Fruit fly (Drosophila melanogaster): ENCODE measurements around the gene ppk5.

DNA sequence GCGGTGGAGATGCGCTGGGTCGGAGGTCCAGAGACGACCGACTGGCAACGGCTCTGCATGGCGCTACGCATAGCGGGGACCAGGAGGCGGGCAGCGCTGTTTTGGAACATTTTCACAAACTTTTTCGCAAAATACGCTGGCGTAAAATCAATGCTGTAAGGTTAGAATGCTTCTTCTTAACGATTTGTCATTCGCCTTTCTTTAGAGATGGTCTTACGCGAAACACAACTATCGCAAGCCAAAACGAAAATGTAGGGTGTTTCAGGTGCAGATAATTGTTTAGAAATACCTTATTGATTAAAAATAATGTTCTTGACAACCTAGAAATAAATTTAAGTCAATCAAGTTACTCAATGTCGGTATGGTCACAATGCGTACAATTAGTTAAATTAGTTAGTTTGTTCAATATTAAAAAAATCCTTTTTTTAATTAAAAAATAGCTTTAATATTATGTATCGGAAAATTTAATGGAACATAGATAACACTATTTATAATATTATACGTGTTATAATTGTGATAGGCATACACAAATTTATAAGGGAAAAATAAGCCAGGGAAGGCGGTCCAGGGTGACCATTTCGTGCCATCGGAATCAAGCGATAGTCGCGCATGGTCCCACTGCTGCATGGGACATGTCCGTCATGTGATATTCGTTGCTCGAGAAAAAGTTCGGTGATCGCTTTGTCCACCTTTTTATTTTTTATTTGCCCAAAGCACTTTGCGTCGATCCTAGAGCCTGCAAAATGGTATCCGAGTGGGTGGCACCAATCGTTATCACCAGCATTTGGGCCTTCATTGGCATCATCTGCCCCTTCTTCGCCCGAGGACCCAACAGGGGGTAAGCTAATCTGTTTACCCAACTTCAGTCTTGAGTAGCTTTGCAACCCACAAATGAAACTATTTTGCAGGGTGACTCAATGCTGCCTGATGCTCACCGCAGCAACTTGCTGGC lies 5.1 kb downstream of the ppk5 start, which contains the start of the genes COX8 and VhaM9.7-b:
- TF ChIP-seq Stat92E (GFP tag; optimal IDR thresholded peaks at IDR 0.05) (no peak), Adf1 (GFP tag; IDR thresholded peaks at IDR 0.05) (no peak)

Measured in whole organism, embryonic.